Worm (Caenorhabditis elegans) whole organism, early embryonic: Measurements from ENCODE around the gene nuaf-1.

Experiments
- B0310.2 ChIP-seq: sonication (generic microtip); optimal IDR thresholded peaks from 2 replicates; lab custom pipeline; 2016; ENCODE audit warnings: mild to moderate bottlenecking, missing genetic modification characterization, missing compliant biosample characterization
- F13C5.2 ChIP-seq: sonication (generic microtip); optimal IDR thresholded peaks from 2 replicates; lab custom pipeline; 2017; ENCODE audit warnings: mild to moderate bottlenecking, missing genetic modification characterization, inconsistent platforms, missing compliant biosample characterization
- aly-1 ChIP-seq: sonication (generic microtip); optimal IDR thresholded peaks from 2 replicates; lab custom pipeline; 2016; ENCODE audit warnings: missing genetic modification characterization, missing compliant biosample characterization
- ama-1 ChIP-seq: fragments of 150-350 bp; optimal IDR thresholded peaks from 2 replicates; lab custom pipeline; 2014
- ceh-36 ChIP-seq: sonication (generic microtip); optimal IDR thresholded peaks from 2 replicates; lab custom pipeline; 2016; ENCODE audit warnings: missing genetic modification characterization, inconsistent platforms, missing compliant biosample characterization
- ets-7 ChIP-seq: sonication (generic microtip); optimal IDR thresholded peaks from 2 replicates; lab custom pipeline; 2016; ENCODE audit warnings: missing genotype, missing genetic modification characterization, missing compliant biosample characterization
- flt-1 ChIP-seq: fragments of 200-800 bp; sonication (Bioruptor generic); IDR thresholded peaks from 2 replicates; pipeline ENCODE4 v1.3.6; 2022; ENCODE audit warnings: missing genetic modification characterization, missing compliant biosample characterization
- hmbx-1 ChIP-seq: sonication (generic microtip); optimal IDR thresholded peaks from 2 replicates; lab custom pipeline; 2016; ENCODE audit warnings: mild to moderate bottlenecking, missing genetic modification characterization, missing compliant biosample characterization
- hnd-1 ChIP-seq: sonication (generic microtip); optimal IDR thresholded peaks from 2 replicates; lab custom pipeline; 2016; ENCODE audit warnings: missing genetic modification characterization, missing compliant biosample characterization
- pes-1 ChIP-seq: fragments of 200-800 bp; sonication (Bioruptor generic); IDR thresholded peaks from 2 replicates; pipeline ENCODE4 v1.3.6; 2022; ENCODE audit warnings: missing genetic modification reagents, missing genetic modification characterization, missing compliant biosample characterization
- scrt-1 ChIP-seq: fragments of 200-800 bp; sonication (Bioruptor generic); IDR thresholded peaks from 2 replicates; pipeline ENCODE4 v1.3.6; 2022; ENCODE audit warnings: missing genetic modification characterization, missing compliant biosample characterization
- sea-1 ChIP-seq: fragments of 200-800 bp; sonication (Bioruptor generic); conservative IDR thresholded peaks from 2 replicates; pipeline ENCODE4 v1.3.6; 2022; ENCODE audit warnings: missing genetic modification characterization, missing compliant biosample characterization
- tbx-37 ChIP-seq: fragments of 200-800 bp; sonication (Bioruptor generic); conservative IDR thresholded peaks from 2 replicates; pipeline ENCODE4 v1.3.6; 2022; ENCODE audit warnings: missing genetic modification reagents, missing genetic modification characterization, missing compliant biosample characterization
- tra-4 ChIP-seq: sonication (generic microtip); optimal IDR thresholded peaks from 2 replicates; lab custom pipeline; 2017; ENCODE audit warnings: missing genetic modification characterization, missing compliant biosample characterization

- no peak for TF ChIP-seq aly-1 (tag; lab: Kevin White, UChicago)
- no peak for TF ChIP-seq hmbx-1 (tag; lab: Kevin White, UChicago)
- no peak for TF ChIP-seq tbx-37
- TF ChIP-seq flt-1 (GFP tag; lab: Robert Waterston, UW) = no peak
- no peak for TF ChIP-seq ama-1 (lab: Kevin White, UChicago)
- no peak for TF ChIP-seq sea-1 (GFP tag; lab: Robert Waterston, UW)
- TF ChIP-seq ets-7 (tag; lab: Kevin White, UChicago) = no peak
- no peak for TF ChIP-seq pes-1 (GFP tag; lab: Robert Waterston, UW)
- no peak for TF ChIP-seq ceh-36 (tag; lab: Kevin White, UChicago)
- no peak for TF ChIP-seq hnd-1 (tag; lab: Kevin White, UChicago)
- TF ChIP-seq F13C5.2 (tag; lab: Kevin White, UChicago) = no peak
- no peak for TF ChIP-seq tra-4 (tag; lab: Kevin White, UChicago)
- TF ChIP-seq scrt-1 (GFP tag; lab: Robert Waterston, UW) = no peak
- no peak for TF ChIP-seq B0310.2 (tag; lab: Kevin White, UChicago)
Measured at ce11 chrV:13576828-13577227, 8.4 kb upstream of the nuaf-1 start.
